Fruit fly (Drosophila melanogaster) whole organism, embryonic: ENCODE results near the gene Dsp1.

Source experiments
- Asciz ChIP-seq: fragments of 200-800 bp; sonication (Bioruptor generic); optimal IDR thresholded peaks from 2 replicates; lab custom pipeline; 2017; ENCODE audit warnings: missing biosample characterization, mild to moderate bottlenecking, missing genetic modification characterization, missing genetic modification reagents
- CG10959 ChIP-seq: fragments of 200-800 bp; sonication (Bioruptor generic); IDR thresholded peaks from 2 replicates; pipeline ENCODE4 v1.3.6; 2022; ENCODE audit warnings: missing biosample characterization, missing genetic modification characterization
- CG10979 ChIP-seq: fragments of 200-800 bp; sonication (Bioruptor generic); optimal IDR thresholded peaks from 2 replicates; lab custom pipeline; 2018; ENCODE audit warnings: missing biosample characterization, mild to moderate bottlenecking, missing genetic modification characterization, moderate library complexity
- CG14667 ChIP-seq: fragments of 200-800 bp; sonication (Bioruptor generic); IDR thresholded peaks from 2 replicates; pipeline ENCODE4 v1.3.6; 2022; ENCODE audit warnings: missing biosample characterization, missing genetic modification characterization
- CG15601 ChIP-seq: fragments of 200-800 bp; sonication (Bioruptor generic); optimal IDR thresholded peaks from 3 replicates; lab custom pipeline; 2019; ENCODE audit warnings: missing biosample characterization, mild to moderate bottlenecking, missing genetic modification characterization, moderate library complexity
- CG17385 ChIP-seq: fragments of 200-800 bp; sonication (Bioruptor generic); optimal IDR thresholded peaks from 3 replicates; lab custom pipeline; 2018; ENCODE audit warnings: missing biosample characterization, mild to moderate bottlenecking, missing genetic modification characterization
- CG17912 ChIP-seq: fragments of 200-800 bp; sonication (Bioruptor generic); optimal IDR thresholded peaks from 2 replicates; lab custom pipeline; 2018; ENCODE audit warnings: missing biosample characterization, mild to moderate bottlenecking, missing genetic modification characterization
- CG31388 ChIP-seq: fragments of 200-800 bp; sonication (Bioruptor generic); optimal IDR thresholded peaks from 2 replicates; lab custom pipeline; 2016; ENCODE audit warnings: missing biosample characterization, missing genetic modification characterization
- CG32767 ChIP-seq: fragments of 200-800 bp; sonication (Bioruptor generic); IDR thresholded peaks from 2 replicates; pipeline ENCODE4 v1.3.6; 2022; ENCODE audit warnings: missing biosample characterization, missing genetic modification characterization
- CG43689 ChIP-seq: fragments of 200-800 bp; sonication (Bioruptor generic); IDR thresholded peaks from 2 replicates; pipeline ENCODE4 v1.3.6; 2022; ENCODE audit warnings: missing biosample characterization, missing genetic modification characterization
- CG6654 ChIP-seq: fragments of 200-800 bp; sonication (Bioruptor generic); optimal IDR thresholded peaks from 2 replicates; lab custom pipeline; 2017; ENCODE audit warnings: missing biosample characterization, mild to moderate bottlenecking, missing genetic modification characterization
- CG6791 ChIP-seq: fragments of 200-800 bp; sonication (Bioruptor generic); IDR thresholded peaks from 3 replicates; pipeline ENCODE4 v1.3.6; 2022; ENCODE audit warnings: missing biosample characterization, missing genetic modification characterization; ENCODE audit not compliant: partially characterized antibody
- Chrac-16 ChIP-seq: fragments of 200-800 bp; sonication (Bioruptor generic); optimal IDR thresholded peaks from 3 replicates; lab custom pipeline; 2016; ENCODE audit warnings: missing biosample characterization, missing genetic modification characterization
- CrebB ChIP-seq: fragments of 200-800 bp; sonication (Bioruptor generic); optimal IDR thresholded peaks from 3 replicates; lab custom pipeline; 2018; ENCODE audit warnings: missing biosample characterization, mild to moderate bottlenecking, missing genetic modification characterization
- D19A ChIP-seq: fragments of 200-800 bp; optimal IDR thresholded peaks from 3 replicates; lab custom pipeline; 2019; ENCODE audit warnings: missing biosample characterization, mild to moderate bottlenecking, missing genetic modification characterization, moderate library complexity
- D19B ChIP-seq: fragments of 200-800 bp; sonication (Bioruptor generic); optimal IDR thresholded peaks from 2 replicates; lab custom pipeline; 2017; ENCODE audit warnings: missing biosample characterization, mild to moderate bottlenecking, missing genetic modification characterization
- HLH3B ChIP-seq: fragments of 200-800 bp; sonication (Bioruptor generic); IDR thresholded peaks from 2 replicates; pipeline ENCODE4 v1.3.6; 2022; ENCODE audit warnings: missing biosample characterization, missing genetic modification characterization
- Lpt ChIP-seq: fragments of >200 bp; optimal IDR thresholded peaks from 2 replicates; lab custom pipeline; 2018; ENCODE audit warnings: missing biosample characterization, missing genetic modification characterization
- Max ChIP-seq: fragments of 200-800 bp; sonication (Bioruptor generic); optimal IDR thresholded peaks from 2 replicates; lab custom pipeline; 2016; ENCODE audit warnings: missing biosample characterization, mild to moderate bottlenecking, missing genetic modification characterization
- Meics ChIP-seq: fragments of 200-800 bp; sonication (Bioruptor generic); optimal IDR thresholded peaks from 2 replicates; lab custom pipeline; 2017; ENCODE audit warnings: missing biosample characterization, mild to moderate bottlenecking, missing genetic modification characterization
- NK7.1 ChIP-seq: fragments of 200-800 bp; sonication (Bioruptor generic); optimal IDR thresholded peaks from 3 replicates; lab custom pipeline; 2016; ENCODE audit warnings: missing biosample characterization, missing genetic modification characterization
- Pdp1 ChIP-seq, 2 experiments: fragments of 200-800 bp; sonication (Bioruptor generic); optimal IDR thresholded peaks; 3 replicates each; lab custom pipeline; 2016; ENCODE audit warnings: missing biosample characterization in 2 of 2, missing genetic modification characterization in 2 of 2, mild to moderate bottlenecking in 1 of 2, moderate library complexity in 1 of 2
- Rx ChIP-seq: fragments of 200-800 bp; sonication (Bioruptor generic); IDR thresholded peaks from 2 replicates; pipeline ENCODE4 v1.3.6; 2022; ENCODE audit warnings: missing biosample characterization, missing genetic modification characterization
- Vsx1 ChIP-seq: fragments of 200-800 bp; sonication (Bioruptor generic); optimal IDR thresholded peaks from 2 replicates; lab custom pipeline; 2017; ENCODE audit warnings: missing biosample characterization, mild to moderate bottlenecking, missing genetic modification characterization, missing genetic modification reagents
- al ChIP-seq: fragments of 200-800 bp; sonication (Bioruptor generic); IDR thresholded peaks from 2 replicates; pipeline ENCODE4 v1.3.6; 2022; ENCODE audit warnings: missing biosample characterization, missing genetic modification characterization
- ap ChIP-seq: fragments of 200-800 bp; sonication (Bioruptor generic); IDR thresholded peaks from 2 replicates; pipeline ENCODE4 v1.3.6; 2022; ENCODE audit warnings: missing biosample characterization, missing genetic modification characterization
- ato ChIP-seq: fragments of 200-800 bp; sonication (Bioruptor generic); IDR thresholded peaks from 2 replicates; pipeline ENCODE4 v1.3.6; 2022; ENCODE audit warnings: missing biosample characterization, missing genetic modification characterization; ENCODE audit not compliant: partially characterized antibody
- cg ChIP-seq: fragments of 200-800 bp; sonication (Bioruptor generic); optimal IDR thresholded peaks from 3 replicates; lab custom pipeline; 2019; ENCODE audit warnings: missing biosample characterization, mild to moderate bottlenecking, missing genetic modification characterization, moderate library complexity
- dpn ChIP-seq, 2 experiments: fragments of 200-800 bp; sonication (Bioruptor generic); optimal IDR thresholded peaks; 3 replicates each; lab custom pipeline; 2016; ENCODE audit warnings: missing biosample characterization in 2 of 2, missing genetic modification characterization in 2 of 2
- esg ChIP-seq: fragments of 200-800 bp; sonication (Bioruptor generic); conservative IDR thresholded peaks from 2 replicates; pipeline ENCODE4 v1.3.6; 2022; ENCODE audit warnings: missing biosample characterization, missing genetic modification characterization
- fd102C ChIP-seq: fragments of 200-800 bp; sonication (Bioruptor generic); optimal IDR thresholded peaks from 2 replicates; lab custom pipeline; 2018; ENCODE audit warnings: missing biosample characterization, mild to moderate bottlenecking, missing genetic modification characterization, moderate library complexity
- fd64A ChIP-seq: fragments of 200-800 bp; sonication (Bioruptor generic); optimal IDR thresholded peaks from 3 replicates; lab custom pipeline; 2018; ENCODE audit warnings: missing biosample characterization, mild to moderate bottlenecking, missing genetic modification characterization
- gcm2 ChIP-seq: fragments of 200-800 bp; sonication (Bioruptor generic); optimal IDR thresholded peaks from 2 replicates; lab custom pipeline; 2016; ENCODE audit warnings: missing biosample characterization, missing genetic modification characterization
- gt ChIP-seq: fragments of 200-800 bp; sonication (Bioruptor generic); IDR thresholded peaks from 2 replicates; pipeline ENCODE4 v1.3.6; 2022; ENCODE audit warnings: missing biosample characterization, missing genetic modification characterization
- hbn ChIP-seq: fragments of 200-800 bp; sonication (Bioruptor generic); IDR thresholded peaks from 2 replicates; pipeline ENCODE4 v1.3.6; 2022; ENCODE audit warnings: missing biosample characterization, missing genetic modification characterization; ENCODE audit not compliant: partially characterized antibody
- jigr1 ChIP-seq: fragments of 200-800 bp; sonication (Bioruptor generic); IDR thresholded peaks from 3 replicates; pipeline ENCODE4 v1.3.6; 2022; ENCODE audit warnings: missing biosample characterization, missing genetic modification characterization
- lab ChIP-seq: fragments of 200-800 bp; sonication (Bioruptor generic); optimal IDR thresholded peaks from 3 replicates; lab custom pipeline; 2017; ENCODE audit warnings: missing biosample characterization, missing genetic modification characterization, mild to moderate bottlenecking, moderate library complexity, missing genetic modification reagents
- onecut ChIP-seq: fragments of 200-800 bp; sonication (Bioruptor generic); IDR thresholded peaks from 2 replicates; pipeline ENCODE4 v1.3.6; 2022; ENCODE audit warnings: missing biosample characterization, missing genetic modification characterization
- p53 ChIP-seq: fragments of 200-800 bp; sonication (Bioruptor generic); optimal IDR thresholded peaks from 2 replicates; lab custom pipeline; 2016; ENCODE audit warnings: missing biosample characterization, missing genetic modification characterization
- pfk ChIP-seq: fragments of 200-800 bp; sonication (Bioruptor generic); optimal IDR thresholded peaks from 2 replicates; lab custom pipeline; 2018; ENCODE audit warnings: missing biosample characterization, mild to moderate bottlenecking, missing genetic modification characterization, moderate library complexity
- pros ChIP-seq: fragments of 200-800 bp; sonication (Bioruptor generic); optimal IDR thresholded peaks from 3 replicates; lab custom pipeline; 2019; ENCODE audit warnings: missing biosample characterization, mild to moderate bottlenecking, missing genetic modification characterization, moderate library complexity
- seq ChIP-seq: fragments of 200-800 bp; sonication (Bioruptor generic); IDR thresholded peaks from 2 replicates; pipeline ENCODE4 v1.3.6; 2022; ENCODE audit warnings: missing biosample characterization, missing genetic modification characterization
- shn ChIP-seq: fragments of 200-800 bp; sonication (Bioruptor generic); optimal IDR thresholded peaks from 3 replicates; lab custom pipeline; 2016; ENCODE audit warnings: missing biosample characterization, missing genetic modification characterization
- sqz ChIP-seq: fragments of 200-800 bp; sonication (Bioruptor generic); optimal IDR thresholded peaks from 3 replicates; lab custom pipeline; 2018; ENCODE audit warnings: missing biosample characterization, mild to moderate bottlenecking, missing genetic modification characterization
- ssp ChIP-seq: fragments of 200-800 bp; sonication (Bioruptor generic); IDR thresholded peaks from 2 replicates; pipeline ENCODE4 v1.3.6; 2022; ENCODE audit warnings: missing biosample characterization, missing genetic modification characterization
- stwl ChIP-seq: fragments of 200-800 bp; sonication (Bioruptor generic); optimal IDR thresholded peaks from 3 replicates; lab custom pipeline; 2018; ENCODE audit warnings: missing biosample characterization, mild to moderate bottlenecking, missing genetic modification characterization, moderate library complexity
- trh ChIP-seq: fragments of 200-800 bp; sonication (Bioruptor generic); optimal IDR thresholded peaks from 2 replicates; lab custom pipeline; 2016; ENCODE audit warnings: missing biosample characterization, missing genetic modification characterization
- tx ChIP-seq: fragments of 200-800 bp; sonication (Bioruptor generic); optimal IDR thresholded peaks from 2 replicates; lab custom pipeline; 2016; ENCODE audit warnings: missing biosample characterization, missing genetic modification characterization
- unpg ChIP-seq: fragments of 200-800 bp; sonication (Bioruptor generic); optimal IDR thresholded peaks from 3 replicates; lab custom pipeline; 2018; ENCODE audit warnings: missing biosample characterization, mild to moderate bottlenecking, missing genetic modification characterization, moderate library complexity
- z ChIP-seq: fragments of 200-800 bp; sonication (Bioruptor generic); IDR thresholded peaks from 3 replicates; pipeline ENCODE4 v1.3.6; 2022; ENCODE audit warnings: missing biosample characterization, missing genetic modification characterization

Gene Dsp1

dm6 chrX:16313078-16313875, 20.1 kb upstream of the Dsp1 start, which contains the start of the genes CG9915 and SWIP (continued):
- no peak for TF ChIP-seq CG32767 (GFP tag; lab: Robert Waterston, UW)
- no peak for TF ChIP-seq CG17912 (GFP tag; lab: Kevin White, UChicago)
- TF ChIP-seq CrebB (tag; lab: Kevin White, UChicago) = no peak
- TF ChIP-seq tx = no peak
- TF ChIP-seq Lpt (GFP tag; lab: Kevin White, UChicago) = no peak
- no peak for TF ChIP-seq CG10959 (GFP tag; lab: Robert Waterston, UW)
- TF ChIP-seq sqz (GFP tag; lab: Kevin White, UChicago) = no peak
- TF ChIP-seq hbn (GFP tag; lab: Robert Waterston, UW) = no peak
- TF ChIP-seq shn (GFP tag; lab: Kevin White, UChicago) = no peak
- TF ChIP-seq CG6654 (GFP tag; lab: Kevin White, UChicago) = no peak
- TF ChIP-seq CG31388 = no peak
- no peak for TF ChIP-seq Asciz
- peak; percentile 38 for TF ChIP-seq stwl (tag; lab: Kevin White, UChicago)
- TF ChIP-seq z = no peak
- TF ChIP-seq Pdp1 (GFP tag; optimal IDR thresholded peaks at IDR 0.05; lab: Kevin White, UChicago) = peak in 1 of 2 experiments; percentile 36
- no peak for TF ChIP-seq gt (GFP tag; lab: Robert Waterston, UW)
- no peak for TF ChIP-seq Rx
- TF ChIP-seq pfk (GFP tag; lab: Kevin White, UChicago) = peak; percentile 97
- peak; percentile 22 for TF ChIP-seq CG10979 (tag; lab: Kevin White, UChicago)
- TF ChIP-seq lab (GFP tag; lab: Kevin White, UChicago) = no peak
- TF ChIP-seq CG17385 (GFP tag; lab: Kevin White, UChicago) = no peak
- TF ChIP-seq CG15601 (tag; lab: Kevin White, UChicago) = no peak
- TF ChIP-seq ssp = no peak
- TF ChIP-seq HLH3B = no peak
- peak; percentile 87 for TF ChIP-seq ato (GFP tag; lab: Robert Waterston, UW)
- no peak for TF ChIP-seq pros (GFP tag; lab: Kevin White, UChicago)
- no peak for TF ChIP-seq onecut
- TF ChIP-seq seq (GFP tag; lab: Robert Waterston, UW) = no peak
- no peak for TF ChIP-seq gcm2 (GFP tag; lab: Kevin White, UChicago)
- TF ChIP-seq Meics (GFP tag; lab: Kevin White, UChicago) = peak; percentile 25
- TF ChIP-seq esg = no peak
- TF ChIP-seq Max = peak; percentile 21
- TF ChIP-seq p53 (GFP tag; lab: Kevin White, UChicago) = no peak
- TF ChIP-seq D19B (GFP tag; lab: Kevin White, UChicago) = no peak
- no peak for TF ChIP-seq fd64A
- TF ChIP-seq D19A (tag; lab: Kevin White, UChicago) = no peak
- TF ChIP-seq cg (GFP tag; lab: Kevin White, UChicago) = peak; percentile 66
- no peak for TF ChIP-seq NK7.1
- no peak for TF ChIP-seq dpn (GFP tag; optimal IDR thresholded peaks at IDR 0.05; lab: Kevin White, UChicago)
- no peak for TF ChIP-seq jigr1 (GFP tag; lab: Robert Waterston, UW)
- TF ChIP-seq Vsx1 (GFP tag; lab: Kevin White, UChicago) = no peak
- TF ChIP-seq al (GFP tag; lab: Robert Waterston, UW) = no peak
- TF ChIP-seq CG6791 (GFP tag; lab: Robert Waterston, UW) = peak; percentile 74
- TF ChIP-seq trh (GFP tag; lab: Kevin White, UChicago) = no peak
- TF ChIP-seq ap (GFP tag; lab: Robert Waterston, UW) = no peak
- TF ChIP-seq CG43689 (GFP tag; lab: Robert Waterston, UW) = no peak
- no peak for TF ChIP-seq Chrac-16 (GFP tag; lab: Kevin White, UChicago)
- TF ChIP-seq CG14667 (GFP tag; lab: Robert Waterston, UW) = no peak
- TF ChIP-seq fd102C (GFP tag; lab: Kevin White, UChicago) = no peak
- peak; percentile 7 for TF ChIP-seq unpg (GFP tag; lab: Kevin White, UChicago)
